Worm (Caenorhabditis elegans): ENCODE measurements around the gene msp-65.

DNA sequence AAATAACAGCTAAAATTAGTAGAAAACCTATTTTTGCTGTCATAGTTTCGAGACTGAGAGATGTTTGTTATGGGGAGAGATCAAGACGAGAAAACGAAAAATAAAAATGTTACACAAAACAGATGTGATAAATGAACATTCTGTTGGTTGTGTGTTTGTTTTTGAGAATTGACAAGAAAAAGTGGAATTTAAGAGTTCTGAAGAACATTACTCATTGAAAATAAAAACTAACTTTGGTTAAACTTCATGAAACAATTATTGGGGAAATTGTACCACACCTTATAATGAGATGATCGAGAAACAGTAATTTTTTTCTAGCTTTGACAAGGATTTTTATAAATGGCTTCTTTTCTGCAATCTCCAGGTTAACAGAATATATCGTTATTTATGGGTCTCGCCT lies 37.0 kb downstream of the msp-65 start, which contains the start of gene Y4C6B.7:
- no peak for TF ChIP-seq sptf-1 (tag; optimal IDR thresholded peaks at IDR 0.05)
- no peak for TF ChIP-seq unc-130 (tag; optimal IDR thresholded peaks at IDR 0.05)
- TF ChIP-seq aly-2 (tag; optimal IDR thresholded peaks at IDR 0.05) = no peak
- TF ChIP-seq nhr-11 (tag; optimal IDR thresholded peaks at IDR 0.05) = no peak
- TF ChIP-seq zag-1 (tag; optimal IDR thresholded peaks at IDR 0.05) = no peak
- no peak for TF ChIP-seq fkh-10 (GFP tag; optimal IDR thresholded peaks at IDR 0.05)
- no peak for TF ChIP-seq elt-3 (tag; optimal IDR thresholded peaks at IDR 0.05)
- no peak for TF ChIP-seq C04F5.9 (tag; optimal IDR thresholded peaks at IDR 0.05)

Measured in whole organism, L1 larva.